Fruit fly (Drosophila melanogaster) whole organism, embryonic: ENCODE measurements around the gene CG9114.

Experiments
- B-H2 ChIP-seq: fragments of 200-800 bp; sonication (Bioruptor generic); optimal IDR thresholded peaks from 2 replicates; lab custom pipeline; 2018; ENCODE audit warnings: missing biosample characterization, mild to moderate bottlenecking, missing genetic modification characterization
- CG10209 ChIP-seq: fragments of 200-800 bp; sonication (Bioruptor generic); optimal IDR thresholded peaks from 3 replicates; lab custom pipeline; 2017; ENCODE audit warnings: missing biosample characterization, mild to moderate bottlenecking, missing genetic modification characterization, missing genetic modification reagents
- CG10274 ChIP-seq: fragments of 200-800 bp; sonication (Bioruptor generic); optimal IDR thresholded peaks from 3 replicates; lab custom pipeline; 2017; ENCODE audit warnings: missing biosample characterization, mild to moderate bottlenecking, missing genetic modification characterization
- CG11560 ChIP-seq: fragments of 200-800 bp; sonication (Bioruptor generic); IDR thresholded peaks from 3 replicates; pipeline ENCODE4 v1.3.6; 2022; ENCODE audit warnings: missing biosample characterization, missing genetic modification characterization
- CG11723 ChIP-seq: fragments of 200-800 bp; sonication (Bioruptor generic); optimal IDR thresholded peaks from 2 replicates; lab custom pipeline; 2017; ENCODE audit warnings: missing biosample characterization, mild to moderate bottlenecking, missing genetic modification characterization
- CG12769 ChIP-seq: fragments of 200-800 bp; sonication (Bioruptor generic); optimal IDR thresholded peaks from 2 replicates; lab custom pipeline; 2019; ENCODE audit warnings: missing biosample characterization, mild to moderate bottlenecking, missing genetic modification characterization, moderate library complexity
- CG14860 ChIP-seq: fragments of 200-800 bp; sonication (Bioruptor generic); IDR thresholded peaks from 3 replicates; pipeline ENCODE4 v1.3.6; 2022; ENCODE audit warnings: missing biosample characterization, missing genetic modification characterization; ENCODE audit not compliant: partially characterized antibody
- CG16863 ChIP-seq: fragments of 200-800 bp; sonication (Bioruptor generic); optimal IDR thresholded peaks from 3 replicates; lab custom pipeline; 2016; ENCODE audit warnings: missing biosample characterization, missing genetic modification characterization
- CG17359 ChIP-seq: fragments of 200-800 bp; sonication (Bioruptor generic); optimal IDR thresholded peaks from 3 replicates; lab custom pipeline; 2018; ENCODE audit warnings: missing biosample characterization, mild to moderate bottlenecking, missing genetic modification characterization, moderate library complexity
- CG31365 ChIP-seq: fragments of 200-800 bp; sonication (Bioruptor generic); optimal IDR thresholded peaks from 2 replicates; lab custom pipeline; 2018; ENCODE audit warnings: missing biosample characterization, mild to moderate bottlenecking, missing genetic modification characterization
- CG3407 ChIP-seq: fragments of 200-800 bp; sonication (Bioruptor generic); optimal IDR thresholded peaks from 2 replicates; lab custom pipeline; 2018; ENCODE audit warnings: missing biosample characterization, mild to moderate bottlenecking, missing genetic modification characterization
- CG4424 ChIP-seq: fragments of 200-800 bp; sonication (Bioruptor generic); optimal IDR thresholded peaks from 3 replicates; lab custom pipeline; 2016; ENCODE audit warnings: missing biosample characterization, missing genetic modification characterization
- CG4617 ChIP-seq: fragments of 200-800 bp; sonication (Bioruptor generic); optimal IDR thresholded peaks from 3 replicates; lab custom pipeline; 2016; ENCODE audit warnings: missing biosample characterization, missing genetic modification characterization, borderline replicate concordance
- CG4730 ChIP-seq: fragments of 200-800 bp; sonication (Bioruptor generic); IDR thresholded peaks from 2 replicates; pipeline ENCODE4 v1.3.6; 2022; ENCODE audit warnings: missing biosample characterization, missing genetic modification characterization
- CG7745 ChIP-seq: fragments of 200-800 bp; sonication (Bioruptor generic); optimal IDR thresholded peaks from 2 replicates; lab custom pipeline; 2018; ENCODE audit warnings: missing biosample characterization, mild to moderate bottlenecking, missing genetic modification characterization, moderate library complexity
- CG9797 ChIP-seq: fragments of 200-800 bp; sonication (Bioruptor generic); optimal IDR thresholded peaks from 3 replicates; lab custom pipeline; 2018; ENCODE audit warnings: missing biosample characterization, mild to moderate bottlenecking, missing genetic modification characterization
- D19A ChIP-seq: fragments of 200-800 bp; optimal IDR thresholded peaks from 3 replicates; lab custom pipeline; 2019; ENCODE audit warnings: missing biosample characterization, mild to moderate bottlenecking, missing genetic modification characterization, moderate library complexity
- Dip2 ChIP-seq: fragments of 200-800 bp; sonication (Bioruptor generic); IDR thresholded peaks from 2 replicates; pipeline ENCODE4 v1.3.6; 2022; ENCODE audit warnings: missing biosample characterization, missing genetic modification characterization
- E2f2 ChIP-seq: fragments of 200-800 bp; sonication (Bioruptor generic); IDR thresholded peaks from 2 replicates; pipeline ENCODE4 v1.3.6; 2022; ENCODE audit warnings: missing biosample characterization, missing genetic modification characterization
- ERR ChIP-seq: fragments of 200-800 bp; sonication (Bioruptor generic); optimal IDR thresholded peaks from 2 replicates; lab custom pipeline; 2016; ENCODE audit warnings: missing biosample characterization, missing genetic modification characterization
- Fer2 ChIP-seq: fragments of 200-800 bp; sonication (Bioruptor generic); optimal IDR thresholded peaks from 2 replicates; lab custom pipeline; 2018; ENCODE audit warnings: missing biosample characterization, mild to moderate bottlenecking, missing genetic modification characterization, moderate library complexity
- Hey ChIP-seq: fragments of 200-800 bp; sonication (Bioruptor generic); optimal IDR thresholded peaks from 3 replicates; lab custom pipeline; 2018; ENCODE audit warnings: missing biosample characterization, mild to moderate bottlenecking, missing genetic modification characterization
- Hr78 ChIP-seq, 2 experiments: fragments of 200-800 bp in 1 of 2; fragments of >200 bp in 1 of 2; sonication (Bioruptor generic) in 1 of 2; optimal IDR thresholded peaks; 2 replicates each; lab custom pipeline; 2017 to 2019; ENCODE audit warnings: missing biosample characterization in 2 of 2, missing genetic modification characterization in 2 of 2, mild to moderate bottlenecking in 1 of 2, moderate library complexity in 1 of 2
- Kr ChIP-seq: fragments of 200-800 bp; sonication (Bioruptor generic); optimal IDR thresholded peaks from 2 replicates; lab custom pipeline; 2017; ENCODE audit warnings: missing biosample characterization, mild to moderate bottlenecking, missing genetic modification characterization
- Lhr ChIP-seq: fragments of 200-800 bp; sonication (Bioruptor generic); optimal IDR thresholded peaks from 3 replicates; lab custom pipeline; 2017; ENCODE audit warnings: mild to moderate bottlenecking, missing biosample characterization, missing genetic modification reagents, missing genetic modification characterization
- Max ChIP-seq: fragments of 200-800 bp; sonication (Bioruptor generic); optimal IDR thresholded peaks from 2 replicates; lab custom pipeline; 2016; ENCODE audit warnings: missing biosample characterization, mild to moderate bottlenecking, missing genetic modification characterization
- NK7.1 ChIP-seq: fragments of 200-800 bp; sonication (Bioruptor generic); optimal IDR thresholded peaks from 3 replicates; lab custom pipeline; 2016; ENCODE audit warnings: missing biosample characterization, missing genetic modification characterization
- Scr ChIP-seq: fragments of 200-800 bp; sonication (Bioruptor generic); IDR thresholded peaks from 2 replicates; pipeline ENCODE4 v1.3.6; 2022; ENCODE audit warnings: missing biosample characterization, missing genetic modification characterization; ENCODE audit not compliant: partially characterized antibody
- Sry-β ChIP-seq: fragments of 200-800 bp; sonication (Bioruptor generic); optimal IDR thresholded peaks from 2 replicates; lab custom pipeline; 2018; ENCODE audit warnings: missing biosample characterization, mild to moderate bottlenecking, missing genetic modification characterization, moderate library complexity
- Taf1 ChIP-seq: fragments of 200-800 bp; sonication (Bioruptor generic); IDR thresholded peaks from 2 replicates; pipeline ENCODE4 v1.3.6; 2022; ENCODE audit warnings: missing biosample characterization, missing genetic modification characterization
- az2 ChIP-seq: fragments of 200-800 bp; sonication (Bioruptor generic); optimal IDR thresholded peaks from 3 replicates; lab custom pipeline; 2016; ENCODE audit warnings: missing biosample characterization, missing genetic modification characterization
- br ChIP-seq: fragments of >200 bp; optimal IDR thresholded peaks from 2 replicates; lab custom pipeline; 2017
- cg ChIP-seq: fragments of 200-800 bp; sonication (Bioruptor generic); optimal IDR thresholded peaks from 3 replicates; lab custom pipeline; 2019; ENCODE audit warnings: missing biosample characterization, mild to moderate bottlenecking, missing genetic modification characterization, moderate library complexity
- crc ChIP-seq: fragments of 200-800 bp; sonication (Bioruptor generic); optimal IDR thresholded peaks from 2 replicates; lab custom pipeline; 2016; ENCODE audit warnings: missing biosample characterization, missing genetic modification characterization
- disco-r ChIP-seq: fragments of 200-800 bp; sonication (Bioruptor generic); optimal IDR thresholded peaks from 2 replicates; lab custom pipeline; 2016; ENCODE audit warnings: missing biosample characterization, missing genetic modification characterization
- dm ChIP-seq: fragments of 200-800 bp; sonication (Bioruptor generic); optimal IDR thresholded peaks from 3 replicates; lab custom pipeline; 2016; ENCODE audit warnings: missing biosample characterization, missing genetic modification characterization
- dpn ChIP-seq, 2 experiments: fragments of 200-800 bp; sonication (Bioruptor generic); optimal IDR thresholded peaks; 3 replicates each; lab custom pipeline; 2016; ENCODE audit warnings: missing biosample characterization in 2 of 2, missing genetic modification characterization in 2 of 2
- dysf ChIP-seq: fragments of 200-800 bp; sonication (Bioruptor generic); IDR thresholded peaks from 3 replicates; pipeline ENCODE4 v1.3.6; 2022; ENCODE audit warnings: missing biosample characterization, missing genetic modification characterization
- fd96Cb ChIP-seq: fragments of 200-800 bp; sonication (Bioruptor generic); optimal IDR thresholded peaks from 2 replicates; lab custom pipeline; 2018; ENCODE audit warnings: missing biosample characterization, mild to moderate bottlenecking, missing genetic modification characterization, moderate library complexity
- gsb ChIP-seq: fragments of 200-800 bp; sonication (Bioruptor generic); IDR thresholded peaks from 2 replicates; pipeline ENCODE4 v1.3.6; 2022; ENCODE audit warnings: missing biosample characterization, missing genetic modification characterization
- prd ChIP-seq, 3 experiments: fragments of >200 bp in 2 of 3; fragments of 200-800 bp in 1 of 3; sonication (Bioruptor generic) in 1 of 3; optimal IDR thresholded peaks in 2 of 3; IDR thresholded peaks in 1 of 3; 2 replicates in 2 of 3; 3 replicates in 1 of 3; pipeline versions ENCODE4 v1.3.6 to Lab custom; 2017 to 2022; ENCODE audit warnings: missing biosample characterization in 1 of 3, missing genetic modification characterization in 1 of 3
- ranshi ChIP-seq: fragments of 200-800 bp; sonication (Bioruptor generic); IDR thresholded peaks from 2 replicates; pipeline ENCODE4 v1.3.6; 2022; ENCODE audit warnings: missing biosample characterization, missing genetic modification characterization
- sim ChIP-seq: fragments of 200-800 bp; sonication (Bioruptor generic); IDR thresholded peaks from 2 replicates; pipeline ENCODE4 v1.3.6; 2022; ENCODE audit warnings: missing biosample characterization, missing genetic modification characterization
- sima ChIP-seq: fragments of 200-800 bp; sonication (Bioruptor generic); optimal IDR thresholded peaks from 2 replicates; lab custom pipeline; 2016; ENCODE audit warnings: missing biosample characterization, missing genetic modification characterization
- slou ChIP-seq: fragments of 200-800 bp; sonication (Bioruptor generic); optimal IDR thresholded peaks from 3 replicates; lab custom pipeline; 2016; ENCODE audit warnings: missing biosample characterization, missing genetic modification characterization
- stwl ChIP-seq: fragments of 200-800 bp; sonication (Bioruptor generic); optimal IDR thresholded peaks from 3 replicates; lab custom pipeline; 2018; ENCODE audit warnings: missing biosample characterization, mild to moderate bottlenecking, missing genetic modification characterization, moderate library complexity
- tap ChIP-seq: fragments of 200-800 bp; optimal IDR thresholded peaks from 3 replicates; lab custom pipeline; 2019; ENCODE audit warnings: missing biosample characterization, mild to moderate bottlenecking, missing genetic modification characterization, moderate library complexity
- trem ChIP-seq: fragments of 200-800 bp; optimal IDR thresholded peaks from 3 replicates; lab custom pipeline; 2019; ENCODE audit warnings: missing biosample characterization, mild to moderate bottlenecking, missing genetic modification characterization, moderate library complexity
- vfl ChIP-seq: fragments of 200-800 bp; sonication (Bioruptor generic); optimal IDR thresholded peaks from 2 replicates; lab custom pipeline; 2016; ENCODE audit warnings: missing biosample characterization, missing genetic modification characterization

CG9114 gene

DNA sequence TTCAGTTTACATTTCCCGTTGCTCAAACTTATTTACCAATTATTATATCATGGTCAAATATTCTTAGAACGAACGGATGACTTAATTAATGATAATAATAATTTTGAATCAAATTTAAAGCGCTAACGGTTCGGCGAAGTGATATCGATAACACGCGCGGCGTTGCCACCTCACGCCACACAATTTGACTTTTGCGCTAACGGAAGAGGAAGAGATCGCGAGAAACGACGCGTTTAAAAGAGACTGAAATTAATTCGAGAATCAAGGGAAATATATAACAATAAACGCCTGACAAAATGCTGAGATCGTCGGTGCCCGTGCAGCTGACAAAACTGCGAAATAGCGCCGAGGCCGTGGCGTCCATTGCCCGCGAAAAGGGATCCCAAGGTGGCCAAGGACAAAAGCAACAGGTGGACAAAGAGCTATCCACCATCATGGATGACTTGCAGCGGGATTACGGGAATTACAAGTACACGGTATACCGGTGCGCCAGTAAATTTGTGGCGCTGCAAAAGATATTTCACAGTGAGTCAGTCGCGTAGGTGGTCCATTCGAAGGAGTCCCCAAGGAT, 4.7 kb downstream of the CG9114 start, which contains the start of gene dah (continued):
- TF ChIP-seq CG11560 (no peak), Max (GFP tag; lab: Kevin White, UChicago) (no peak), E2f2 (GFP tag; lab: Robert Waterston, UW) (peak; percentile 89), br (lab: Kevin White, UChicago) (no peak), stwl (tag; lab: Kevin White, UChicago) (peak; percentile 39), dysf (GFP tag; lab: Robert Waterston, UW) (no peak), fd96Cb (tag; lab: Kevin White, UChicago) (no peak), CG3407 (GFP tag; lab: Kevin White, UChicago) (no peak), CG16863 (no peak), CG4617 (GFP tag; lab: Kevin White, UChicago) (no peak), prd (optimal IDR thresholded peaks at IDR 0.05; lab: Kevin White, UChicago) (no peak), prd (GFP tag; IDR thresholded peaks at IDR 0.05; lab: Robert Waterston, UW) (no peak), NK7.1 (GFP tag; lab: Kevin White, UChicago) (no peak), disco-r (no peak), CG14860 (GFP tag; lab: Robert Waterston, UW) (no peak), Lhr (GFP tag; lab: Kevin White, UChicago) (no peak), Kr (GFP tag; lab: Kevin White, UChicago) (no peak), Scr (GFP tag; lab: Robert Waterston, UW) (0 out of 2 replicates have a peak, but pooled peaks have one; percentile 18), cg (GFP tag; lab: Kevin White, UChicago) (no peak), CG11723 (GFP tag; lab: Kevin White, UChicago) (no peak), CG10274 (GFP tag; lab: Kevin White, UChicago) (no peak), ERR (GFP tag; lab: Kevin White, UChicago) (no peak)

DNA sequence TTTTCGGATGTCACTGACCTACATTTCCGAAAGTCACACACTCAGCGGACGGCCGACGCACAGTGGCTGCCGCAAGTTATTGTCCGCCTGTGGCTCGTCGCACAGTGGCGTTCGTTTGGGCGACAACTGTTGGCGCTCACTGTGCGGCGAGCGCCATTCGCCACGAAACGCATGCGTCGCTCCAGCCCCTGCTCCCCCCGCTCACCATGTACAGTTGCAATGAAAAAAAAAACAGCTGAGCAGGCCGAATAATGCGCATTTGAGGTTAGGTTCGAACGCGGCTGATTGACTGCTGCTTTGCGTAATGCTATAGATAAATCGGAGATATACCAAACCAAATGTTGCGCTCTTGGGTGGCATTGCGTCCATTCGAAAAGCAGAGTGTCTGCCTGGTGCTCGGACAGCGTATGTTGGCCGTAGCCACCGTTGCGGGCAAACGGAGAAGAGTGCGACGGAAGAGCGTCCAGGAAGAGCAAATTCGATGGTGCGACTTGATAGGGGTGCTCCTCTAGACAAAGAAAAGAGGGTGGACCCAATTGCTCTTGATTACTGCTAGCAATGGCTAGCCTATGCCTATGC, 9.6 kb downstream of the CG9114 start:
- TF ChIP-seq CG9797 (GFP tag; lab: Kevin White, UChicago): peak; percentile 15
- peak; percentile 66 for TF ChIP-seq crc (GFP tag; lab: Kevin White, UChicago)
- no peak for TF ChIP-seq Sry-β (GFP tag; lab: Kevin White, UChicago)
- peak; percentile 82 for TF ChIP-seq Taf1 (GFP tag; lab: Robert Waterston, UW)
- peak; percentile 78 for TF ChIP-seq CG10209 (GFP tag; lab: Kevin White, UChicago)
- TF ChIP-seq vfl: no peak
- TF ChIP-seq dpn (GFP tag; optimal IDR thresholded peaks at IDR 0.05; lab: Kevin White, UChicago): peak; percentile 85 to 92
- TF ChIP-seq D19A (tag; lab: Kevin White, UChicago): peak; percentile 32
- TF ChIP-seq Hey (tag; lab: Kevin White, UChicago): peak; percentile 54
- TF ChIP-seq slou (GFP tag; lab: Kevin White, UChicago): peak; percentile 29
- TF ChIP-seq ranshi: peak; percentile 88
- TF ChIP-seq tap (tag; lab: Kevin White, UChicago): peak; percentile 61
- TF ChIP-seq sima: peak; percentile 26
- peak; percentile 68 for TF ChIP-seq CG4424 (GFP tag; lab: Kevin White, UChicago)
- TF ChIP-seq trem (tag; lab: Kevin White, UChicago): peak; percentile 24
- peak; percentile 81 for TF ChIP-seq CG4730 (GFP tag; lab: Robert Waterston, UW)
- peak; percentile 66 for TF ChIP-seq sim (GFP tag; lab: Robert Waterston, UW)
- peak; percentile 96 for TF ChIP-seq dm
- TF ChIP-seq CG12769 (tag; lab: Kevin White, UChicago): peak; percentile 97
- peak; percentile 29 for TF ChIP-seq Fer2 (tag; lab: Kevin White, UChicago)
- TF ChIP-seq Dip2: no peak
- peak; percentile 54 for TF ChIP-seq CG31365
- TF ChIP-seq CG17359 (tag; lab: Kevin White, UChicago): peak; percentile 78
- TF ChIP-seq gsb (GFP tag; lab: Robert Waterston, UW): peak; percentile 84
- peak in 1 of 2 experiments; percentile 48 for TF ChIP-seq Hr78 (GFP tag; optimal IDR thresholded peaks at IDR 0.05; lab: Kevin White, UChicago)
- TF ChIP-seq az2 (GFP tag; lab: Kevin White, UChicago): peak; percentile 84
- no peak for TF ChIP-seq CG7745 (tag; lab: Kevin White, UChicago)
- peak; percentile 82 for TF ChIP-seq B-H2 (GFP tag; lab: Kevin White, UChicago)
